Worm (Caenorhabditis elegans) whole organism, early embryonic: Measurements from ENCODE around the gene arrd-22.
"Not testable (repeated sequence)": the region's sequence is repeated elsewhere in the genome, so short reads cannot be mapped to it uniquely, and the experiment has no call there.

ENCODE experiments used
- B0310.2 ChIP-seq: sonication (generic microtip); optimal IDR thresholded peaks from 2 replicates; lab custom pipeline; 2016; ENCODE audit warnings: mild to moderate bottlenecking, missing genetic modification characterization, missing compliant biosample characterization
- F13C5.2 ChIP-seq: sonication (generic microtip); optimal IDR thresholded peaks from 2 replicates; lab custom pipeline; 2017; ENCODE audit warnings: mild to moderate bottlenecking, missing genetic modification characterization, inconsistent platforms, missing compliant biosample characterization
- aly-1 ChIP-seq: sonication (generic microtip); optimal IDR thresholded peaks from 2 replicates; lab custom pipeline; 2016; ENCODE audit warnings: missing genetic modification characterization, missing compliant biosample characterization
- ama-1 ChIP-seq: fragments of 150-350 bp; optimal IDR thresholded peaks from 2 replicates; lab custom pipeline; 2014
- ceh-13 ChIP-seq: fragments of 200-800 bp; sonication (Bioruptor generic); optimal IDR thresholded peaks from 2 replicates; lab custom pipeline; 2018; ENCODE audit warnings: mild to moderate bottlenecking, missing genetic modification characterization, missing compliant biosample characterization
- ceh-36 ChIP-seq: sonication (generic microtip); optimal IDR thresholded peaks from 2 replicates; lab custom pipeline; 2016; ENCODE audit warnings: missing genetic modification characterization, inconsistent platforms, missing compliant biosample characterization
- ets-7 ChIP-seq: sonication (generic microtip); optimal IDR thresholded peaks from 2 replicates; lab custom pipeline; 2016; ENCODE audit warnings: missing genotype, missing genetic modification characterization, missing compliant biosample characterization
- flt-1 ChIP-seq: fragments of 200-800 bp; sonication (Bioruptor generic); IDR thresholded peaks from 2 replicates; pipeline ENCODE4 v1.3.6; 2022; ENCODE audit warnings: missing genetic modification characterization, missing compliant biosample characterization
- hmbx-1 ChIP-seq: sonication (generic microtip); optimal IDR thresholded peaks from 2 replicates; lab custom pipeline; 2016; ENCODE audit warnings: mild to moderate bottlenecking, missing genetic modification characterization, missing compliant biosample characterization
- hmg-4 ChIP-seq: fragments of 200-800 bp; sonication (Bioruptor generic); optimal IDR thresholded peaks from 2 replicates; lab custom pipeline; 2018; ENCODE audit warnings: mild to moderate bottlenecking, missing genetic modification characterization, missing compliant biosample characterization
- hnd-1 ChIP-seq: sonication (generic microtip); optimal IDR thresholded peaks from 2 replicates; lab custom pipeline; 2016; ENCODE audit warnings: missing genetic modification characterization, missing compliant biosample characterization
- pes-1 ChIP-seq: fragments of 200-800 bp; sonication (Bioruptor generic); IDR thresholded peaks from 2 replicates; pipeline ENCODE4 v1.3.6; 2022; ENCODE audit warnings: missing genetic modification reagents, missing genetic modification characterization, missing compliant biosample characterization
- scrt-1 ChIP-seq: fragments of 200-800 bp; sonication (Bioruptor generic); IDR thresholded peaks from 2 replicates; pipeline ENCODE4 v1.3.6; 2022; ENCODE audit warnings: missing genetic modification characterization, missing compliant biosample characterization
- sea-1 ChIP-seq: fragments of 200-800 bp; sonication (Bioruptor generic); conservative IDR thresholded peaks from 2 replicates; pipeline ENCODE4 v1.3.6; 2022; ENCODE audit warnings: missing genetic modification characterization, missing compliant biosample characterization
- tbx-11 ChIP-seq: fragments of 200-800 bp; sonication (Bioruptor generic); IDR thresholded peaks from 2 replicates; pipeline ENCODE4 v1.3.6; 2022; ENCODE audit warnings: missing genetic modification characterization, missing compliant biosample characterization
- tbx-37 ChIP-seq: fragments of 200-800 bp; sonication (Bioruptor generic); conservative IDR thresholded peaks from 2 replicates; pipeline ENCODE4 v1.3.6; 2022; ENCODE audit warnings: missing genetic modification reagents, missing genetic modification characterization, missing compliant biosample characterization
- tra-4 ChIP-seq: sonication (generic microtip); optimal IDR thresholded peaks from 2 replicates; lab custom pipeline; 2017; ENCODE audit warnings: missing genetic modification characterization, missing compliant biosample characterization

Gene arrd-22

DNA sequence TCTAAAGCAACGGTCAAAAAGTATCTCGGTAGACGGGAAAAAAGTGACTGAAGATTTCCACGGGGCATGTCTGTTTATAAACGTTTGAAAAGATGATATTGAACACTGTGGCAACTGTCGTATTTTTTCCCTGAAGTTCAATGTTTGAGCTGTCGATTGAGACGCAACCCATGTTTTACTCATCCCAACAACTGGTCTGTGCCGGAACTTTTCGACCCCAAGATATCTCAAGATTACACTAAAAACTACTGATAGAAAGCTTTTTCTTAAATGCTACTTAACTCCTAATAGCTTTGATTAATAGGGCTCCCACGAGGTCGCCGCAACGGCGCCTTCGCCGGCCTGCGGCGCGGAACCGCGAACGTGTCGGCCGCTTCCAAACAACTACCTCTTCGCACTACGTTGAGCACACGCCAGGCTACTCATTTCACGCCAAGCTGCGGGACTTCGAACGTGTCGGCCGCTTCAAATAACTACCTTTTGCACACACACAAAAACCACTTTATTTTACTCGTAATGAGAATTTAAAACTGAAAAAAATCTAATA lies 15.6 kb upstream of the arrd-22 start, which contains the start of gene T20D4.15:
TSS of gene T20D4.15 (minus strand) at position 51 of the 547 bp plus-strand sequence.
- TF ChIP-seq ets-7 (tag; lab: Kevin White, UChicago), result no peak

DNA sequence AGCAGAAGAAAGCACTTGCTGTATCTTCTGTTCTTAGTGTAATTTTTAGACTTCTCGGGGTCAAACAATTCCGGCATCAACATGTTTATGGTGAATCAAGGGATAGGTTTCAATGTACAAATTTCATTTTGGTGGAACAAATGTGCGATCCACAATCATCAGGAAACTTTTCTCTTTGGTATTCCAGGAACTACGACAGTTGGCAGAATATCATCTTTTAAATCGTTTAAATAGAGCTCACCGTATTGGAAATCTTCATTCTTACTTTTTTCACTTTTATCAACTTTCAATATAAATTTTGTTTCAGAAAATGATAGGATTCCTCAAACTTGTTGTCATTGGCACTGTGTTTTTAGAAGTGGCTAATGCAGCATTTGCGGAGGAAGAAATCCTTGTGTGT lies 13.6 kb upstream of the arrd-22 start, which contains the start of gene T20D4.12:
TSS of gene T20D4.12 (plus strand) at position 301 of the 400 bp plus-strand sequence.
- not testable (repeated sequence) for TF ChIP-seq ceh-36; F13C5.2; flt-1 (GFP tag; lab: Robert Waterston, UW)

DNA sequence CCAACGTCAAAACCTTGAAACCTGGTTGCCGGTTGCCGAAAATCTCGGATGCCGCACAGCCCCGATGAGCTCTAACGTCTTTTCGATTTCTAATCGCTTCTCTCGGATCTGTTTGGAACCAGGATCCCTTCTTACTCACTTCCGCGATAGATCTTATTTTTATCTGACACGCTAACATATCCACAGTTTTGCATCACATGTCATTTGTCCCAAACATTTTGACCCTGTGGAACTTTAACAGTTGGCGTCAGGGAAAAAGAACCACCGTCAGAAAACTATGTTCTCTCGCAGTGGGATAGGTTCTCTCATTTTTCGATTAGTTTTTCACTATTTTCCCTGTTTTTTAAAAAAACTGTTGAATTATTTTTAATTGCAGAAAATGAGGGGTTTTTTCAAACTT lies 12.0 kb upstream of the arrd-22 start, which contains the start of gene T20D4.11:
TSS of gene T20D4.11 (plus strand) at position 377 of the 400 bp plus-strand sequence.
- no peak for TF ChIP-seq ceh-13 (GFP tag; lab: Kevin White, UChicago)

DNA sequence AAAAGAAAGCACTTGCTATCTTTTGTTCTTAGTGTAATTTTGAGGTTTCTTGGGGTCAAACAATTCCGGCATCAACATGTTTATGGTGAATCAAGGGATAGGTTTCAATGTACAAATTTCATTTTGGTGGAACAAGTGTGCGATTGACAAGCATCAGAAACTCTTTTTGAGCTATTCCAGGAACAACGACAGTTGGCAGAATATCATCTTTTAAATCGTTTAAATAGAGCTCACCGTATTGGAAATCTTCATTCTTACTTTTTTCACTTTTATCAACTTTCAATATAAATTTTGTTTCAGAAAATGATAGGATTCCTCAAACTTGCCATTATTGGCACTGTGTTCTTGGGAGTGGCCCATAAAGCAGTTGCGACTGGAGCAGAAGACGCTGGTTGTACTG lies 10.4 kb upstream of the arrd-22 start, which contains the start of gene T20D4.10:
TSS of gene T20D4.10 (plus strand) at position 301 of the 400 bp plus-strand sequence.
- TF ChIP-seq scrt-1; hmbx-1 (tag; lab: Kevin White, UChicago); hmg-4 (GFP tag; lab: Kevin White, UChicago): not testable (repeated sequence)

DNA sequence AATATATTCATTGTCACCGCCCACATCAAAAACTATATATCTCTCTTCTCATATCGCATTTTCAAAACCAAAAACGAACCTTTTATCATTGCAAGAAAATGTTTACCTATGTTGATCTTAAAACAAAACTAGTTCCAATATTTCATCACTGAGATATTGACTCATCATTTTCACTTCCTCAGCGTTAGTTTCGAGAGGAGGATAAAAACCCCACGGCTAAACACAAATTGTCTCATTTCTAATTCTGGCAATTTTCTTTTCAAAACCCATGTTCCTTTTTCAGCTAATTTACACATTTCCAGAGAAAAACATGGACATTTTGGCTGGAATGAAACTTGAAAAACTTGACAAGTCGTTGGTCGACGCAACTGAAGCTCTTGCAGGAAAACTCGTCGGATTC lies 1.7 kb upstream of the arrd-22 start, which contains the start of gene T20D4.7:
TSS of gene T20D4.7 (plus strand) at position 301 of the 400 bp plus-strand sequence.
- TF ChIP-seq ama-1 (lab: Kevin White, UChicago), result no peak
- no peak for TF ChIP-seq ceh-36
- no peak for TF ChIP-seq scrt-1
- no peak for TF ChIP-seq flt-1 (GFP tag; lab: Robert Waterston, UW)
- TF ChIP-seq tbx-11 (GFP tag; lab: Robert Waterston, UW), result no peak
- no peak for TF ChIP-seq B0310.2 (tag; lab: Kevin White, UChicago)
- no peak for TF ChIP-seq ceh-13 (GFP tag; lab: Kevin White, UChicago)
- TF ChIP-seq F13C5.2, result no peak
- no peak for TF ChIP-seq hnd-1
- TF ChIP-seq tbx-37, result no peak
- no peak for TF ChIP-seq hmbx-1 (tag; lab: Kevin White, UChicago)
- no peak for TF ChIP-seq aly-1 (tag; lab: Kevin White, UChicago)
- no peak for TF ChIP-seq tra-4
- no peak for TF ChIP-seq sea-1 (GFP tag; lab: Robert Waterston, UW)
- no peak for TF ChIP-seq hmg-4 (GFP tag; lab: Kevin White, UChicago)
- no peak for TF ChIP-seq ets-7 (tag; lab: Kevin White, UChicago)
- no peak for TF ChIP-seq pes-1 (GFP tag; lab: Robert Waterston, UW)

DNA sequence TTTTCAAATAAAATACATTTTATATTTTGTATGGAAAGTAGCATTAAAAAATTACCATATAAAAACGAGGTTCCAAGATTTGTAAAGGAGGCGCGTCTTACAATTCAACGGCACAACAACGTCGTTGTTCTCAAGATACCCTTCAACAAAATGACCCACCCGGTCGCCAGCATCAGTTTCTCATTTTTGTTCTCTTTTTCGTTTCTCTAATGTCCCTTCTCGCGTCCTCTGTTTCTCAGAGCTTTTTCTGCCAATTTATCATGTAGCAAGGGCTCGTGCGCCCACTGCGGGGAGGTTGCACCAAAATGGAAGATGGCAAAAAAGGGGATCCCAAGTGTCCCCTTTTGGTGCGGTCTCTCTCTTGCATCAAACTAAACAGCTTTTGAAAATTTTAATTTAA lies 822 bp upstream of the arrd-22 start:
- TF ChIP-seq F13C5.2 (no peak), ama-1 (lab: Kevin White, UChicago) (no peak), ceh-36 (no peak), hmbx-1 (tag; lab: Kevin White, UChicago) (no peak), tbx-37 (no peak), ceh-13 (GFP tag; lab: Kevin White, UChicago) (no peak), hmg-4 (GFP tag; lab: Kevin White, UChicago) (no peak)

DNA sequence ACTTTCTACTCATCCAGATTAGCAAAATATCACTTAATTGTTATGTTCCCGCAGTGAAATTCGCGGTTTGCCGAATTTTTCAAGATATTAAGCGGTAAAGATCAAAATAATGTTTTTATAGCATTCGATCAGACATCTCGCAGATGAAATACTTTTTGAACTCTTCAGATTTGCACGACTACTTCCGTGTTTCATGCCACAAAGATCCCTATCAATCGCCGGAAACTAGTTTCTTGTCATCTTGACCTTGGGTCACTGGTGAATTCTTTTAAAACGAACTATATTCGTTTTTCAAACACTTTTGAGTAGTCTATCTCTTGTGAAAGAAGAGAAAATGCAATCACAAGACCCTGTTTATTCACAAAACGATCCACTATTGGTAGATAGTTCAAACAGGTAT lies 2.7 kb downstream of the arrd-22 start, which contains the start of gene txt-11:
TSS of gene txt-11 (plus strand) at position 301 of the 400 bp plus-strand sequence.
- TF ChIP-seq ceh-13 (GFP tag; lab: Kevin White, UChicago), result no peak
- no peak for TF ChIP-seq tra-4
- TF ChIP-seq ets-7 (tag; lab: Kevin White, UChicago), result no peak
- no peak for TF ChIP-seq hnd-1
- no peak for TF ChIP-seq ceh-36
- TF ChIP-seq ama-1 (lab: Kevin White, UChicago), result no peak
- TF ChIP-seq hmg-4 (GFP tag; lab: Kevin White, UChicago), result no peak
- no peak for TF ChIP-seq pes-1 (GFP tag; lab: Robert Waterston, UW)
- no peak for TF ChIP-seq B0310.2 (tag; lab: Kevin White, UChicago)
- TF ChIP-seq aly-1 (tag; lab: Kevin White, UChicago), result no peak
- no peak for TF ChIP-seq flt-1 (GFP tag; lab: Robert Waterston, UW)
- no peak for TF ChIP-seq tbx-11 (GFP tag; lab: Robert Waterston, UW)
- TF ChIP-seq scrt-1, result no peak
- TF ChIP-seq F13C5.2, result no peak

DNA sequence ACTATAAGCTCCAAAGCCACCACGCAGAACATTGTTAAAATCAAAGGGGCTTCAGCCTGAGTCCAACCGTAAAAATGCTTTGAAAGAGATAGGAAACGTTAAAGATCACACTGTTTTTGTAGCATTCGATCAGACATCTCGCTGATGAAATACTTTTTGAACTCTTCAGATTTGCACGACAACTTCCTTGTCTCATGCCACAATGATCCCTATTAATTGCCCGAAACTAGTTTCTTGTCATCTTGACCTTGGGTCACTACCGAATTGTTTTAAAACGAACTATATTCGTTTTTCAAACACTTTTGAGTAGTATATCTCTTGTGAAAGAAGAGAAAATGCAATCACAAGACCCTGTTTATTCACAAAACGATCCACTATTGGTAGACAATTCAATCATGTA lies 7.6 kb downstream of the arrd-22 start, which contains the start of gene T20D4.3:
TSS of gene T20D4.3 (plus strand) at position 301 of the 400 bp plus-strand sequence.
- TF ChIP-seq scrt-1 (no peak), hnd-1 (no peak), ceh-36 (no peak), flt-1 (GFP tag; lab: Robert Waterston, UW) (no peak), pes-1 (GFP tag; lab: Robert Waterston, UW) (no peak), tra-4 (no peak), ama-1 (lab: Kevin White, UChicago) (no peak), F13C5.2 (no peak)

DNA sequence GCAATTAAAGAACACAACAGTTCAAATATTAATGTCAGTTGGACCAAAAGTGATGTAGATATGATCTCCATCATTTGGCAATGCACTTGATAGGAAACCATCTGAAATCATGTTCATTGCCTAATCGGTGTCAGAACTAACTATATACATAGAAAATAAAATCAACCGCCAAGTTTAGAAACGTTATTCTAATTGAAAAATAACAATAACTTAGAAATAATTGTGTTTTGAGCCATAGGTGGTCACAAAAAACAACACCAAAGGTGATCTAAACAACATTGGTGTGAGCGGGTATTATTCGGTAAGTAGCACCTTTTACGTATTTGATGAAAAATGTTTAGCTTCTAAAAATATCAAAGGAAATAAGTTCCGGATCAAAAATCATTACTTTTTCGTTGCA lies 14.0 kb downstream of the arrd-22 start, which contains the start of gene srab-21:
TSS of gene srab-21 (minus strand) at position 101 of the 400 bp plus-strand sequence.
- no peak for TF ChIP-seq tbx-11 (GFP tag; lab: Robert Waterston, UW)
- no peak for TF ChIP-seq flt-1 (GFP tag; lab: Robert Waterston, UW)
- TF ChIP-seq scrt-1, result no peak
- TF ChIP-seq hmbx-1 (tag; lab: Kevin White, UChicago), result no peak
- no peak for TF ChIP-seq hmg-4 (GFP tag; lab: Kevin White, UChicago)
- no peak for TF ChIP-seq ets-7 (tag; lab: Kevin White, UChicago)
- TF ChIP-seq aly-1 (tag; lab: Kevin White, UChicago), result no peak
- TF ChIP-seq ceh-13 (GFP tag; lab: Kevin White, UChicago), result no peak
- no peak for TF ChIP-seq ceh-36
